Fruit fly (Drosophila melanogaster) whole organism, embryonic: ENCODE data around the gene CG31195.

Experiments used
- CG32772 ChIP-seq: fragments of 200-800 bp; sonication (Bioruptor generic); IDR thresholded peaks from 2 replicates; pipeline ENCODE4 v1.3.6; 2022; ENCODE audit warnings: missing biosample characterization, missing genetic modification characterization
- NC2α ChIP-seq: fragments of 200-800 bp; sonication (Bioruptor generic); optimal IDR thresholded peaks from 2 replicates; lab custom pipeline; 2016; ENCODE audit warnings: missing biosample characterization, missing genetic modification characterization
- Neu2 ChIP-seq: fragments of 200-800 bp; sonication (Bioruptor generic); optimal IDR thresholded peaks from 3 replicates; lab custom pipeline; 2016; ENCODE audit warnings: missing biosample characterization, missing genetic modification characterization, borderline replicate concordance
- Opbp ChIP-seq: fragments of 200-800 bp; sonication (Bioruptor generic); IDR thresholded peaks from 3 replicates; pipeline ENCODE4 v1.3.6; 2022; ENCODE audit warnings: missing biosample characterization, missing genetic modification characterization; ENCODE audit not compliant: partially characterized antibody

DNA sequence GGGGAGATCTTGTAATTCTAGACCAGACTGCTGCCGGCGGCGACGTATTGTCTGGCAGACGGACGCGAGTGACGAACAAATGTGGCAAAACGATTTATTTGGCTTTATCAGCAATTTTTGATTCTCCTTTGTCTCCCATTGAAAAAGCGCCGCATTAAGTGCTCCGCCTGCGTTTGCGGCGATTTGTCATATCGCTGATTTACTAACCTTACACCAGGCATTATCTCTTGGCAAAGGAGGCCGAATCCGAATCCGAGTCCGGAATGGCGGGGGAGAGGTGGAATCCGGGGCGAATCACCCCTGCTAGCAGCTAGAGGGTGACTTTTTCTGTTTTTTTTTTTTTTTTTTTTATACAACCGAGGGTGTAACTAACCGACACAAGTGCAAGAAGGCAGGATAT, 26.4 kb upstream of the CG31195 start:
- TF ChIP-seq CG32772 (GFP tag; lab: Robert Waterston, UW) (no peak), Neu2 (GFP tag; lab: Kevin White, UChicago) (no peak), Opbp (GFP tag; lab: Robert Waterston, UW) (no peak), NC2α (GFP tag; lab: Kevin White, UChicago) (no peak)
